Worm (Caenorhabditis elegans): Measurements from ENCODE around the gene T07G12.4.
A peak's percentile ranks its signal among the peaks of the same experiment; 100 is the strongest.

T07G12.4 gene

DNA sequence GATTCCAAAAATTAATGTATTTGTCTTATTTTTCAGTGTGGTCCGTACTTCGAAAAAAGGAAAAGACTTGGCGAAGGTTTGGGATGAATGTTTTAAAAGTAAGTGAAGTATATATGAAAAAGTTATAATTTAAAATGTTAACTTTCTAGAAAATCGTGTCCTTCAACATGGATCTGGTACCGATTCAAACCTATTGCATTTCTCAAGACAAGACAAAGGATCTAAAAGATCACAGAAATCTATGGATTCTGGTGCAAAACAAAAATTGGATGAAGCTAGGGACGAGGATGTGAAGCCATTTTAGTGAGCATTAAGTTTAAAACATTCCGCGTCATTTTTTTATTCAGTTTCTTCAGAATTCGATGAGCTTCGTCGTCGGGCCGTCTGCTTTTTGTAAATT, 16.5 kb upstream of the T07G12.4 start, which contains the start of gene zim-2:
zim-2 (plus strand) TSS at position 301 of the 400 bp plus-strand sequence.
- no peak for TF ChIP-seq tra-4 (tag; optimal IDR thresholded peaks at IDR 0.05)
- no peak for TF ChIP-seq sea-1 (GFP tag; conservative IDR thresholded peaks at IDR 0.05)
- TF ChIP-seq hmbx-1 (tag; optimal IDR thresholded peaks at IDR 0.05): no peak
- no peak for TF ChIP-seq hmg-4 (GFP tag; optimal IDR thresholded peaks at IDR 0.05)
- TF ChIP-seq tbx-11 (GFP tag; IDR thresholded peaks at IDR 0.05): no peak
- TF ChIP-seq B0310.2 (tag; optimal IDR thresholded peaks at IDR 0.05): no peak
- TF ChIP-seq ceh-36 (tag; optimal IDR thresholded peaks at IDR 0.05): no peak
- TF ChIP-seq pes-1 (GFP tag; IDR thresholded peaks at IDR 0.05): no peak
- TF ChIP-seq ama-1 (optimal IDR thresholded peaks at IDR 0.05): no peak
- no peak for TF ChIP-seq flt-1 (GFP tag; IDR thresholded peaks at IDR 0.05)
- TF ChIP-seq scrt-1 (GFP tag; IDR thresholded peaks at IDR 0.05): no peak
- TF ChIP-seq ets-7 (tag; optimal IDR thresholded peaks at IDR 0.05): no peak
- TF ChIP-seq aly-1 (tag; optimal IDR thresholded peaks at IDR 0.05): no peak
- no peak for TF ChIP-seq ceh-13 (GFP tag; optimal IDR thresholded peaks at IDR 0.05)

ce11 chrIV:10548546-10548945, 10.1 kb upstream of the T07G12.4 start:
- TF ChIP-seq tbx-37 (GFP tag; conservative IDR thresholded peaks at IDR 0.05) (0 out of 2 replicates have a peak, but pooled peaks have one; percentile 10), flt-1 (GFP tag; IDR thresholded peaks at IDR 0.05) (peak; percentile 70), tbx-11 (GFP tag; IDR thresholded peaks at IDR 0.05) (0 out of 2 replicates have a peak, but pooled peaks have one; percentile 33)

DNA sequence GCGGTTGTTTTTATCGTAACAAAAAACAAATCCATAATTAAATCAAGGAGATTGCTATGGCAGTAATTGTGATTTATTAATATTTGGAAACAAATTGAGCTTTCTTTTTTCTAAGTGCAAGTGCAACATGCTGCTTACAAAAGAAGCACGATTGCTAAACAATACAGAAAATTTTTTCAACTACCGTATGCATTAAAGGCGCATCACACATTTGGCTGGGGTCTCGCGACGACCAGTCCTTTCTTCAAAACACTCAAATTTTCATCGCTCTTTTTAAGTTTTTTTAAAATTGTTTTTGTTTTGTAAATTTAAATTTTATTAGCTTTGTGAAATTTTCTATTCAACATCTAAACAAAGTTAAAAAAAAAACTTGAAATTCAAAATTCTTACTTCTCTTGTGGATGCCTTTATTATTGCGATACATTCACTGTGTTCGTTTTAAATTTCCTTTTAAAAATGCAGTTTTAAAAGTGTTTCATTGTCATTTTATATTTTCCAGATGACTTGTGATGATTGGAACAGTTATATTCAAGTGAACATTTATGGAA, 8.2 kb upstream of the T07G12.4 start, which contains the start of gene zim-1:
zim-1 (plus strand) TSS at position 498 of the 548 bp plus-strand sequence.
- TF ChIP-seq ceh-13 (GFP tag; optimal IDR thresholded peaks at IDR 0.05) (no peak), B0310.2 (tag; optimal IDR thresholded peaks at IDR 0.05) (no peak), hmg-4 (GFP tag; optimal IDR thresholded peaks at IDR 0.05) (no peak), ama-1 (optimal IDR thresholded peaks at IDR 0.05) (no peak), ets-7 (tag; optimal IDR thresholded peaks at IDR 0.05) (no peak), pes-1 (GFP tag; IDR thresholded peaks at IDR 0.05) (no peak), ceh-36 (tag; optimal IDR thresholded peaks at IDR 0.05) (no peak), F13C5.2 (tag; optimal IDR thresholded peaks at IDR 0.05) (no peak), tra-4 (tag; optimal IDR thresholded peaks at IDR 0.05) (no peak)

- TF ChIP-seq tra-4 (tag; optimal IDR thresholded peaks at IDR 0.05) (no peak), aly-1 (tag; optimal IDR thresholded peaks at IDR 0.05) (no peak), flt-1 (GFP tag; IDR thresholded peaks at IDR 0.05) (no peak), B0310.2 (tag; optimal IDR thresholded peaks at IDR 0.05) (no peak), ceh-13 (GFP tag; optimal IDR thresholded peaks at IDR 0.05) (no peak), scrt-1 (GFP tag; IDR thresholded peaks at IDR 0.05) (no peak), hmg-4 (GFP tag; optimal IDR thresholded peaks at IDR 0.05) (no peak), hnd-1 (tag; optimal IDR thresholded peaks at IDR 0.05) (no peak), tbx-37 (GFP tag; conservative IDR thresholded peaks at IDR 0.05) (no peak), tbx-11 (GFP tag; IDR thresholded peaks at IDR 0.05) (no peak), ceh-36 (tag; optimal IDR thresholded peaks at IDR 0.05) (no peak), pes-1 (GFP tag; IDR thresholded peaks at IDR 0.05) (no peak), ets-7 (tag; optimal IDR thresholded peaks at IDR 0.05) (no peak), F13C5.2 (tag; optimal IDR thresholded peaks at IDR 0.05) (no peak), ama-1 (optimal IDR thresholded peaks at IDR 0.05) (no peak)
Measured at ce11 chrIV:10545038-10545437, 6.6 kb upstream of the T07G12.4 start, which contains the start of gene T07G12.5. TSS of gene T07G12.5 (minus strand) at chrIV:10545138.

- TF ChIP-seq tbx-11 (GFP tag; IDR thresholded peaks at IDR 0.05) (no peak), scrt-1 (GFP tag; IDR thresholded peaks at IDR 0.05) (no peak), hnd-1 (tag; optimal IDR thresholded peaks at IDR 0.05) (no peak), B0310.2 (tag; optimal IDR thresholded peaks at IDR 0.05) (no peak), tra-4 (tag; optimal IDR thresholded peaks at IDR 0.05) (no peak), tbx-37 (GFP tag; conservative IDR thresholded peaks at IDR 0.05) (no peak), hmbx-1 (tag; optimal IDR thresholded peaks at IDR 0.05) (no peak), ceh-36 (tag; optimal IDR thresholded peaks at IDR 0.05) (no peak), ets-7 (tag; optimal IDR thresholded peaks at IDR 0.05) (no peak), aly-1 (tag; optimal IDR thresholded peaks at IDR 0.05) (no peak), hmg-4 (GFP tag; optimal IDR thresholded peaks at IDR 0.05) (no peak), sea-1 (GFP tag; conservative IDR thresholded peaks at IDR 0.05) (no peak), flt-1 (GFP tag; IDR thresholded peaks at IDR 0.05) (no peak), ceh-13 (GFP tag; optimal IDR thresholded peaks at IDR 0.05) (no peak), F13C5.2 (tag; optimal IDR thresholded peaks at IDR 0.05) (no peak), pes-1 (GFP tag; IDR thresholded peaks at IDR 0.05) (no peak)
Measured at ce11 chrIV:10543361-10543760, 4.9 kb upstream of the T07G12.4 start.

DNA sequence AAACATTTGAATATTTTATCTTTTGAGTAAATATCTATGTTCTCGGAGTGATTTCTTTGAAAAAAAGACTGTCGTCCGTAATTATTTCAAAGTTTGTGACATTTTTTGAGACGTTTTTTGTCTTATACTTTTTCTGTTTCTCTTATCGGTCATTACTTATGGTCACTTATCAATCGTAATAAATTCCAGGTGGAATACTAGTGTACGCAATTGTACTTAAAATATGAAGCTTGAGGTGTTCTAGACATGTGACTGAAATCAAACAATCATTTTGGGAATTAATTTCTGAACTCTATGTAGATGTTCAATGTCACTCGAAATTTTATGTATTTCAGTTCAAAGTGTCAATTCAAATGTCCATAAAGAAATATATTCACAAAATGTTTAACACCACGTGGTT, 3.8 kb upstream of the T07G12.4 start:
- TF ChIP-seq scrt-1 (GFP tag; IDR thresholded peaks at IDR 0.05) (no peak), hmg-4 (GFP tag; optimal IDR thresholded peaks at IDR 0.05) (no peak), hmbx-1 (tag; optimal IDR thresholded peaks at IDR 0.05) (no peak), tbx-11 (GFP tag; IDR thresholded peaks at IDR 0.05) (no peak), ceh-13 (GFP tag; optimal IDR thresholded peaks at IDR 0.05) (no peak), tbx-37 (GFP tag; conservative IDR thresholded peaks at IDR 0.05) (no peak), ets-7 (tag; optimal IDR thresholded peaks at IDR 0.05) (no peak), B0310.2 (tag; optimal IDR thresholded peaks at IDR 0.05) (no peak), pes-1 (GFP tag; IDR thresholded peaks at IDR 0.05) (no peak), tra-4 (tag; optimal IDR thresholded peaks at IDR 0.05) (no peak), hnd-1 (tag; optimal IDR thresholded peaks at IDR 0.05) (no peak), ceh-36 (tag; optimal IDR thresholded peaks at IDR 0.05) (no peak), aly-1 (tag; optimal IDR thresholded peaks at IDR 0.05) (no peak), F13C5.2 (tag; optimal IDR thresholded peaks at IDR 0.05) (no peak), ama-1 (optimal IDR thresholded peaks at IDR 0.05) (no peak), flt-1 (GFP tag; IDR thresholded peaks at IDR 0.05) (no peak), sea-1 (GFP tag; conservative IDR thresholded peaks at IDR 0.05) (no peak)

- TF ChIP-seq scrt-1 (GFP tag; IDR thresholded peaks at IDR 0.05) (no peak), ceh-13 (GFP tag; optimal IDR thresholded peaks at IDR 0.05) (no peak), aly-1 (tag; optimal IDR thresholded peaks at IDR 0.05) (no peak), tra-4 (tag; optimal IDR thresholded peaks at IDR 0.05) (no peak), F13C5.2 (tag; optimal IDR thresholded peaks at IDR 0.05) (no peak), hmbx-1 (tag; optimal IDR thresholded peaks at IDR 0.05) (no peak)
Measured at ce11 chrIV:10533639-10534038, 4.8 kb downstream of the T07G12.4 start, which contains the start of gene T07G12.3. TSS of gene T07G12.3 (plus strand) at chrIV:10533939.
